Worm (Caenorhabditis elegans): ENCODE measurements around the gene lelo-4.

ce11 chrII:5668830-5669229 lies 45.9 kb upstream of the lelo-4 start, which contains the start of gene C25H3.7:
- TF ChIP-seq ces-1 (GFP tag; optimal IDR thresholded peaks at IDR 0.05) (no peak), saeg-2 (GFP tag; IDR thresholded peaks at IDR 0.05) (no peak), nhr-42 (GFP tag; IDR thresholded peaks at IDR 0.05) (no peak), aly-2 (tag; optimal IDR thresholded peaks at IDR 0.05) (no peak), nhr-237 (tag; optimal IDR thresholded peaks at IDR 0.05) (no peak), egl-27 (tag; optimal IDR thresholded peaks at IDR 0.05) (no peak), pha-4 (GFP tag; IDR thresholded peaks at IDR 0.05) (no peak), pha-4 (tag; optimal IDR thresholded peaks at IDR 0.05) (no peak), unc-62 (GFP tag; optimal IDR thresholded peaks at IDR 0.05 in 1 of 2) (no peak), unc-62 (tag; optimal IDR thresholded peaks at IDR 0.05) (no peak)
